Worm (Caenorhabditis elegans): Measurements from ENCODE around the gene W02B12.12.

W02B12.12 gene

DNA sequence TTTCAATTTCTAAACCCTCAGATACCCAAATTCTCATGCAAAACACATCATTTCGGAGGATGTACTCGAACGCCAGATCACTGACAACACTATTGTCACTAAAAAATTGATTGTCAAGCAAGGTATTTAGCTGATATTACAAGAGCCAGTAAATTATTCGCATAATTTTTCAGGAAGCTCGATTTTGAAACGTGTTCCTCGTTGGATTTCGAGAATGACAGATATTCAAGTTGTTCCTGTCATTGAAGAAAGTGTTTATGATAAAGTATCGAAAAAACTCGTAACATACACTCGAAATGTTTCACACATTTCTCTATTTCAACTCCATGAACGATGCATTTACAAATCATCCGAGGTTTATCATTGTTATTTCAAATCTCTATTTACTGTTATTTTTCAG is 16.8 kb upstream of the W02B12.12 start:
- TF ChIP-seq ceh-8 (GFP tag; optimal IDR thresholded peaks at IDR 0.05) (no peak), tlp-1 (tag; optimal IDR thresholded peaks at IDR 0.05) (no peak), hpl-2 (GFP tag; optimal IDR thresholded peaks at IDR 0.05) (no peak), elt-2 (tag; optimal IDR thresholded peaks at IDR 0.05) (no peak), efl-1 (optimal IDR thresholded peaks at IDR 0.05) (no peak), efl-1 (GFP tag; optimal IDR thresholded peaks at IDR 0.05 in 1 of 2) (peak in 1 of 2 experiments; percentile 93), nhr-11 (tag; optimal IDR thresholded peaks at IDR 0.05) (no peak)

DNA sequence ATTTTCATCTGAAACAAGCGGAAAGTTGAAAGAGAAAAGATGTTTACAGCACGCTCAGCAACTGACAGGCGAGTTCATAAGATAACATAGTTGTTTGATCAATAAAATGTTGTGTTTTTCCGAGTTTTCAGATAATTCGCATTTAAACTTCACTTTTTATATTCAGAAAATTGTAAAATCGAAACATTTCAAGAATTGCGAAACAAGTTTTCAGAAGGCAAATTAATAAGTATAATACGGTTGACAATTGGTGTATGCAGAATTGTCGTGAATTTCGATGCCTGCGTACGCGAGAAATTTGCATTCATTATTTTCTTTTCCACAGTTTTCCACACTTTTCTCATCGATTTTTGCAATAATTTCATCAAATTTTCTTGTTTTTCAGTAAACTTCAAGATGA is 16.3 kb upstream of the W02B12.12 start, which contains the start of the genes ooc-3 and B0334.4:
Gene ooc-3 (minus strand): TSS at position 15 of the 400 bp plus-strand sequence.
Gene B0334.4 (plus strand): TSS at position 386 of the 400 bp plus-strand sequence.
- peak; percentile 81 for TF ChIP-seq F16B12.6 (tag; optimal IDR thresholded peaks at IDR 0.05)
- peak; percentile 14 to 67 (median 34) for TF ChIP-seq dpl-1 (GFP tag; optimal IDR thresholded peaks at IDR 0.05)
- no peak for TF ChIP-seq pax-3 (tag; optimal IDR thresholded peaks at IDR 0.05)
- TF ChIP-seq lin-14 (GFP tag; optimal IDR thresholded peaks at IDR 0.05), result peak; percentile 22
- TF ChIP-seq snu-23 (GFP tag; optimal IDR thresholded peaks at IDR 0.05), result peak; percentile 45
- TF ChIP-seq blmp-1 (tag; optimal IDR thresholded peaks at IDR 0.05), result peak; percentile 6
- peak; percentile 80 to 97 for TF ChIP-seq lsy-2 (tag; optimal IDR thresholded peaks at IDR 0.05)
- peak; percentile 16 for TF ChIP-seq C16A3.4 (tag; optimal IDR thresholded peaks at IDR 0.05)
- peak; percentile 27 for TF ChIP-seq nhr-71 (tag; optimal IDR thresholded peaks at IDR 0.05)
- TF ChIP-seq fkh-4 (tag; optimal IDR thresholded peaks at IDR 0.05; ENCODE audit: borderline replicate concordance), result no peak
- no peak for TF ChIP-seq egl-27 (tag; optimal IDR thresholded peaks at IDR 0.05)
- peak; percentile 38 to 58 for TF ChIP-seq efl-1 (optimal IDR thresholded peaks at IDR 0.05)
- TF ChIP-seq efl-1 (GFP tag; optimal IDR thresholded peaks at IDR 0.05 in 1 of 2), result peak; percentile 56 to 85
- TF ChIP-seq mab-9 (GFP tag; IDR thresholded peaks at IDR 0.05), result no peak
- TF ChIP-seq mep-1 (tag; optimal IDR thresholded peaks at IDR 0.05), result peak; percentile 29
- peak; percentile 32 for TF ChIP-seq zip-4 (GFP tag; optimal IDR thresholded peaks at IDR 0.05)
- no peak for TF ChIP-seq unc-98 (GFP tag; IDR thresholded peaks at IDR 0.05)
- peak; percentile 16 for TF ChIP-seq aly-2 (tag; optimal IDR thresholded peaks at IDR 0.05)
- TF ChIP-seq ceh-82 (tag; optimal IDR thresholded peaks at IDR 0.05), result peak in 2 of 3 experiments; percentile 18 to 48
- peak; percentile 44 to 60 for TF ChIP-seq lin-35 (GFP tag; optimal IDR thresholded peaks at IDR 0.05)
- peak; percentile 47 for TF ChIP-seq skn-1 (tag; optimal IDR thresholded peaks at IDR 0.05)
- peak; percentile 32 for TF ChIP-seq nhr-47 (tag; optimal IDR thresholded peaks at IDR 0.05)
- TF ChIP-seq pqm-1 (tag; optimal IDR thresholded peaks at IDR 0.05), result no peak

DNA sequence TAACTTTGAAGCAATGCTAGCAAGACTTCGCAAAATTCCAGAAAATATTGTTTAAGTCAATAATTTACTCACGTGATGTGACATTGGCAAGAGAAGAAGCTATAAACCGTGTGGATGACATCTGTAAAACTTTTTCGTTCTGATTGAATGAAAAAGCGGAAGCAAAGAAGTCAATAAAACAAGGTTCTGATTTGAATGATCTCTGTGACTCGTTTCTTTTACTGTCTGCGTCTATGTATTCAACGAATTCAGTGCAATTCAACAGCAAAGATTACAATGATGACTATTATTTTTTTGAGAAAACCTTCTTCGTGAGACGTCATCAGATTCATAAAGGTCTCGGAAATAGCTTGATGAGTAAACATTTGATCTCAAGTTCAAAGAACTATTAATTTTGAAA is 13.9 kb upstream of the W02B12.12 start, which contains the start of gene hacl-1:
Gene hacl-1 (minus strand): TSS at position 121 of the 400 bp plus-strand sequence.
- TF ChIP-seq lin-14 (GFP tag; optimal IDR thresholded peaks at IDR 0.05), result peak; percentile 35
- TF ChIP-seq fos-1 (tag; optimal IDR thresholded peaks at IDR 0.05), result no peak
- no peak for TF ChIP-seq isw-1 (GFP tag; IDR thresholded peaks at IDR 0.05)
- peak; percentile 31 for TF ChIP-seq skn-1 (tag; optimal IDR thresholded peaks at IDR 0.05)
- peak; percentile 29 to 40 for TF ChIP-seq lsy-2 (tag; optimal IDR thresholded peaks at IDR 0.05)
- no peak for TF ChIP-seq ces-1 (GFP tag; optimal IDR thresholded peaks at IDR 0.05)
- no peak for TF ChIP-seq lir-3 (tag; optimal IDR thresholded peaks at IDR 0.05; ENCODE audit: poor library complexity)
- TF ChIP-seq nhr-90 (tag; optimal IDR thresholded peaks at IDR 0.05; ENCODE audit: poor library complexity), result peak; percentile 14
- TF ChIP-seq nhr-76 (tag; optimal IDR thresholded peaks at IDR 0.05), result no peak
- TF ChIP-seq xbp-1 (tag; optimal IDR thresholded peaks at IDR 0.05), result peak; percentile 11
- peak; percentile 64 for TF ChIP-seq nhr-20 (tag; optimal IDR thresholded peaks at IDR 0.05)
- no peak for TF ChIP-seq sup-37 (GFP tag; optimal IDR thresholded peaks at IDR 0.05)
- TF ChIP-seq blmp-1 (tag; optimal IDR thresholded peaks at IDR 0.05), result peak; percentile 44
- TF ChIP-seq nhr-85 (tag), result peak; percentile 87
- peak; percentile 49 for TF ChIP-seq nhr-19 (GFP tag; conservative IDR thresholded peaks at IDR 0.05)
- peak; percentile 34 for TF ChIP-seq nhr-47 (tag; optimal IDR thresholded peaks at IDR 0.05)
- peak; percentile 74 for TF ChIP-seq nhr-71 (tag; optimal IDR thresholded peaks at IDR 0.05)
- TF ChIP-seq ceh-88 (GFP tag; IDR thresholded peaks at IDR 0.05), result no peak
- no peak for TF ChIP-seq grh-1 (GFP tag; IDR thresholded peaks at IDR 0.05)
- TF ChIP-seq efl-1 (optimal IDR thresholded peaks at IDR 0.05), result no peak
- TF ChIP-seq efl-1 (GFP tag; optimal IDR thresholded peaks at IDR 0.05 in 1 of 2), result peak in 1 of 2 experiments; percentile 91
- no peak for TF ChIP-seq C34B4.2 (tag; optimal IDR thresholded peaks at IDR 0.05)
- peak in 1 of 2 experiments; percentile 36 for TF ChIP-seq lin-35 (GFP tag; optimal IDR thresholded peaks at IDR 0.05)
- TF ChIP-seq fkh-8 (tag; optimal IDR thresholded peaks at IDR 0.05), result peak; percentile 76
- peak in 1 of 3 experiments; percentile 9 for TF ChIP-seq dpl-1 (GFP tag; optimal IDR thresholded peaks at IDR 0.05)
- TF ChIP-seq elt-3 (tag; optimal IDR thresholded peaks at IDR 0.05), result peak in 1 of 6 experiments; percentile 21
- TF ChIP-seq snu-23 (GFP tag; optimal IDR thresholded peaks at IDR 0.05), result peak; percentile 30
- peak; percentile 28 for TF ChIP-seq mep-1 (tag; optimal IDR thresholded peaks at IDR 0.05)

All from whole organism, L1 larva.